Worm (Caenorhabditis elegans) whole organism, late embryonic: ENCODE data around the gene str-13.

Experiments
- C08G9.2 ChIP-seq: sonication (generic microtip); optimal IDR thresholded peaks from 2 replicates; lab custom pipeline; 2016; ENCODE audit warnings: mild to moderate bottlenecking, missing genetic modification characterization, moderate library complexity, missing compliant biosample characterization
- F13H6.1 ChIP-seq: sonication (generic microtip); optimal IDR thresholded peaks from 2 replicates; lab custom pipeline; 2016; ENCODE audit warnings: missing genetic modification characterization, missing compliant biosample characterization
- ama-1 ChIP-seq: fragments of 150-350 bp; optimal IDR thresholded peaks from 2 replicates; lab custom pipeline; 2014
- ceh-24 ChIP-seq: sonication (generic microtip); optimal IDR thresholded peaks from 2 replicates; lab custom pipeline; 2016; ENCODE audit warnings: mild to moderate bottlenecking, missing genetic modification characterization, missing compliant biosample characterization
- dve-1 ChIP-seq: sonication (generic microtip); optimal IDR thresholded peaks from 2 replicates; lab custom pipeline; 2017; ENCODE audit warnings: antibody characterized with exemption, mild to moderate bottlenecking, missing genetic modification characterization, missing compliant biosample characterization
- elt-4 ChIP-seq: sonication (generic microtip); optimal IDR thresholded peaks from 2 replicates; lab custom pipeline; 2016; ENCODE audit warnings: missing genetic modification characterization, missing compliant biosample characterization
- ets-4 ChIP-seq: sonication (generic microtip); optimal IDR thresholded peaks from 2 replicates; lab custom pipeline; 2016; ENCODE audit warnings: missing genetic modification characterization, missing compliant biosample characterization
- fkh-10 ChIP-seq: fragments of 150-350 bp; optimal IDR thresholded peaks from 2 replicates; lab custom pipeline; 2014; ENCODE audit warnings: missing biosample characterization, missing genetic modification reagents, missing genetic modification characterization
- hlh-30 ChIP-seq: sonication (generic microtip); optimal IDR thresholded peaks from 2 replicates; lab custom pipeline; 2017; ENCODE audit warnings: antibody characterized with exemption, missing genetic modification characterization, missing compliant biosample characterization; ENCODE audit not compliant: insufficient read depth
- lim-6 ChIP-seq: sonication (generic microtip); optimal IDR thresholded peaks from 2 replicates; lab custom pipeline; 2016; ENCODE audit warnings: missing genetic modification characterization, missing compliant biosample characterization
- odd-2 ChIP-seq: sonication (generic microtip); optimal IDR thresholded peaks from 2 replicates; lab custom pipeline; 2017; ENCODE audit warnings: antibody characterized with exemption, mild to moderate bottlenecking, missing genetic modification characterization, missing compliant biosample characterization
- pag-3 ChIP-seq: sonication (generic microtip); optimal IDR thresholded peaks from 2 replicates; lab custom pipeline; 2016; ENCODE audit warnings: missing compliant biosample characterization, missing genetic modification characterization, borderline replicate concordance
- unc-3 ChIP-seq, 2 experiments: fragments of 200-800 bp in 1 of 2; sonication (Bioruptor generic) in 1 of 2; sonication (generic microtip) in 1 of 2; conservative IDR thresholded peaks in 1 of 2; optimal IDR thresholded peaks in 1 of 2; 2 replicates each; pipeline versions ENCODE4 v1.3.6 to Lab custom; 2016 to 2022; ENCODE audit warnings: missing compliant biosample characterization in 2 of 2, missing genetic modification characterization in 2 of 2, missing genetic modification reagents in 1 of 2
- unc-86 ChIP-seq: sonication (generic microtip); optimal IDR thresholded peaks from 2 replicates; lab custom pipeline; 2016; ENCODE audit warnings: missing genetic modification characterization, missing compliant biosample characterization

DNA sequence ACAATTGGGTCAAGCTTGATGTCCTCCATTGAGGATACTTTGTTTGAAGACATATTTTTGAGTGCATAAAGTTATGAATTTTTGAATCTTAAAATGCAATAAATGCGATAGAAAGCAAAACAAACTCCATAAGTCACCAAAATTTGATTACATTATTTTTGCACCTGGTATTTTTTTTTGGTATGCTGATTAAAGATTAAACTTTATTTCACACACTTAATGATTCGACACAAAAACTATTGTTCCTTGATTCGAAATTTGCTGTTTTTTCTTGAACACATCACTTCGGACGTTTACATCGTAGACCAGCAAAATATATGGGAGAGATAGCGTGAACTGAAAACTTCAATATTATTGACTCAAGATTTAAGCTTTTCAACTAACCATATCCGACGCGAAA lies 13.2 kb upstream of the str-13 start, which contains the start of gene srg-61:
- TF ChIP-seq hlh-30 = no peak
- TF ChIP-seq lim-6 (tag; lab: Kevin White, UChicago) = no peak
- TF ChIP-seq ets-4 (tag; lab: Kevin White, UChicago) = no peak
- TF ChIP-seq ama-1 = no peak
- no peak for TF ChIP-seq F13H6.1
- no peak for TF ChIP-seq C08G9.2 (tag; lab: Kevin White, UChicago)
- no peak for TF ChIP-seq unc-86 (tag; lab: Kevin White, UChicago)
- TF ChIP-seq pag-3 = no peak
- no peak for TF ChIP-seq fkh-10 (GFP tag; lab: Kevin White, UChicago)
- no peak for TF ChIP-seq ceh-24 (tag; lab: Kevin White, UChicago)
- TF ChIP-seq elt-4 (tag; lab: Kevin White, UChicago) = no peak
- no peak for TF ChIP-seq dve-1
- TF ChIP-seq odd-2 (tag; lab: Kevin White, UChicago) = no peak
- no peak for TF ChIP-seq unc-3 (GFP tag; conservative IDR thresholded peaks at IDR 0.05; lab: Robert Waterston, UW)
- TF ChIP-seq unc-3 (tag; optimal IDR thresholded peaks at IDR 0.05; lab: Kevin White, UChicago) = no peak
